Fruit fly (Drosophila melanogaster) whole organism, embryonic: ENCODE data around the gene CG15034.
A peak's percentile ranks its signal among the peaks of the same experiment; 100 is the strongest.

Experiments
- Asciz ChIP-seq: fragments of 200-800 bp; sonication (Bioruptor generic); optimal IDR thresholded peaks from 2 replicates; lab custom pipeline; 2017; ENCODE audit warnings: missing biosample characterization, mild to moderate bottlenecking, missing genetic modification characterization, missing genetic modification reagents
- Blimp-1 ChIP-seq: fragments of 200-800 bp; sonication (Bioruptor generic); optimal IDR thresholded peaks from 3 replicates; lab custom pipeline; 2018; ENCODE audit warnings: missing biosample characterization, missing genetic modification characterization, mild to moderate bottlenecking, moderate library complexity, missing genetic modification reagents
- Bteb2 ChIP-seq: fragments of 200-800 bp; sonication (Bioruptor generic); optimal IDR thresholded peaks from 2 replicates; lab custom pipeline; 2016; ENCODE audit warnings: missing biosample characterization, missing genetic modification characterization
- CG10321 ChIP-seq: fragments of 200-800 bp; sonication (Bioruptor generic); IDR thresholded peaks from 2 replicates; pipeline ENCODE4 v1.3.6; 2022; ENCODE audit warnings: missing biosample characterization, missing genetic modification characterization
- CG11560 ChIP-seq: fragments of 200-800 bp; sonication (Bioruptor generic); IDR thresholded peaks from 3 replicates; pipeline ENCODE4 v1.3.6; 2022; ENCODE audit warnings: missing biosample characterization, missing genetic modification characterization
- CG12155 ChIP-seq: fragments of 200-800 bp; sonication (Bioruptor generic); optimal IDR thresholded peaks from 3 replicates; lab custom pipeline; 2016; ENCODE audit warnings: missing biosample characterization, missing genetic modification characterization
- CG12299 ChIP-seq: fragments of 200-800 bp; sonication (Bioruptor generic); optimal IDR thresholded peaks from 2 replicates; lab custom pipeline; 2018; ENCODE audit warnings: missing biosample characterization, mild to moderate bottlenecking, missing genetic modification characterization
- CG13296 ChIP-seq: fragments of 200-800 bp; sonication (Bioruptor generic); optimal IDR thresholded peaks from 3 replicates; lab custom pipeline; 2018; ENCODE audit warnings: missing biosample characterization, mild to moderate bottlenecking, missing genetic modification characterization
- CG17359 ChIP-seq: fragments of 200-800 bp; sonication (Bioruptor generic); optimal IDR thresholded peaks from 3 replicates; lab custom pipeline; 2018; ENCODE audit warnings: missing biosample characterization, mild to moderate bottlenecking, missing genetic modification characterization, moderate library complexity
- CG17568 ChIP-seq: fragments of 200-800 bp; sonication (Bioruptor generic); optimal IDR thresholded peaks from 2 replicates; lab custom pipeline; 2018; ENCODE audit warnings: missing biosample characterization, mild to moderate bottlenecking, missing genetic modification characterization, moderate library complexity
- CG17802 ChIP-seq: fragments of 200-800 bp; sonication (Bioruptor generic); optimal IDR thresholded peaks from 2 replicates; lab custom pipeline; 2018; ENCODE audit warnings: missing biosample characterization, mild to moderate bottlenecking, missing genetic modification characterization, moderate library complexity
- CG17829 ChIP-seq: fragments of 200-800 bp; optimal IDR thresholded peaks from 2 replicates; lab custom pipeline; 2019; ENCODE audit warnings: missing biosample characterization, mild to moderate bottlenecking, missing genetic modification characterization, moderate library complexity
- CG30020 ChIP-seq: fragments of 200-800 bp; optimal IDR thresholded peaks from 2 replicates; lab custom pipeline; 2019; ENCODE audit warnings: missing biosample characterization, mild to moderate bottlenecking, missing genetic modification characterization, moderate library complexity
- CG34224 ChIP-seq: fragments of 200-800 bp; sonication (Bioruptor generic); IDR thresholded peaks from 3 replicates; pipeline ENCODE4 v1.3.6; 2022; ENCODE audit warnings: missing biosample characterization, missing genetic modification characterization; ENCODE audit not compliant: partially characterized antibody
- CG3726 ChIP-seq: fragments of 200-800 bp; sonication (Bioruptor generic); IDR thresholded peaks from 3 replicates; pipeline ENCODE4, ENCODE4 v1.3.6; 2022; ENCODE audit warnings: missing biosample characterization, missing genetic modification characterization
- CG4404 ChIP-seq: fragments of 200-800 bp; sonication (Bioruptor generic); IDR thresholded peaks from 2 replicates; pipeline ENCODE4 v1.3.6; 2022; ENCODE audit warnings: missing biosample characterization, missing genetic modification characterization
- CG6254 ChIP-seq: fragments of 200-800 bp; sonication (Bioruptor generic); optimal IDR thresholded peaks from 3 replicates; lab custom pipeline; 2017; ENCODE audit warnings: mild to moderate bottlenecking, missing biosample characterization, missing genetic modification reagents, missing genetic modification characterization
- CG6689 ChIP-seq: fragments of 200-800 bp; sonication (Bioruptor generic); IDR thresholded peaks from 2 replicates; pipeline ENCODE4 v1.3.6; 2022; ENCODE audit warnings: missing biosample characterization, missing genetic modification characterization
- CG7357 ChIP-seq: fragments of 200-800 bp; sonication (Bioruptor generic); IDR thresholded peaks from 3 replicates; pipeline ENCODE4 v1.3.6; 2022; ENCODE audit warnings: missing biosample characterization, missing genetic modification characterization
- CHES-1-like ChIP-seq: fragments of 200-800 bp; sonication (Bioruptor generic); optimal IDR thresholded peaks from 2 replicates; lab custom pipeline; 2016; ENCODE audit warnings: missing biosample characterization, missing genetic modification characterization
- Dad ChIP-seq: fragments of 200-800 bp; sonication (Bioruptor generic); optimal IDR thresholded peaks from 3 replicates; lab custom pipeline; 2016; ENCODE audit warnings: missing biosample characterization, missing genetic modification characterization
- GATAe ChIP-seq: fragments of 200-800 bp; sonication (Bioruptor generic); conservative IDR thresholded peaks from 2 replicates; pipeline ENCODE4 v1.3.6; 2022; ENCODE audit warnings: missing biosample characterization, missing genetic modification characterization
- Gug ChIP-seq: fragments of 200-800 bp; sonication (Bioruptor generic); IDR thresholded peaks from 4 replicates; pipeline ENCODE4 v1.3.6; 2022; ENCODE audit warnings: missing biosample characterization, missing genetic modification characterization
- HHEX ChIP-seq: fragments of 200-800 bp; sonication (Bioruptor generic); optimal IDR thresholded peaks from 3 replicates; lab custom pipeline; 2017; ENCODE audit warnings: missing biosample characterization, mild to moderate bottlenecking, missing genetic modification characterization, missing genetic modification reagents
- HmgZ ChIP-seq: fragments of 200-800 bp; sonication (Bioruptor generic); optimal IDR thresholded peaks from 2 replicates; lab custom pipeline; 2018; ENCODE audit warnings: missing biosample characterization, mild to moderate bottlenecking, missing genetic modification characterization
- Rfx ChIP-seq: fragments of 200-800 bp; sonication (Bioruptor generic); IDR thresholded peaks from 2 replicates; pipeline ENCODE4 v1.3.6; 2022; ENCODE audit warnings: missing biosample characterization, missing genetic modification characterization
- Spps ChIP-seq: fragments of 200-800 bp; sonication (Bioruptor generic); optimal IDR thresholded peaks from 2 replicates; lab custom pipeline; 2018; ENCODE audit warnings: missing biosample characterization, mild to moderate bottlenecking, missing genetic modification characterization
- Sry-δ ChIP-seq: fragments of 200-800 bp; sonication (Bioruptor generic); optimal IDR thresholded peaks from 2 replicates; lab custom pipeline; 2016; ENCODE audit warnings: missing biosample characterization, missing genetic modification characterization
- bowl ChIP-seq: fragments of 200-800 bp; sonication (Bioruptor generic); IDR thresholded peaks from 2 replicates; pipeline ENCODE4 v1.3.6; 2022; ENCODE audit warnings: missing biosample characterization, missing genetic modification characterization
- crc ChIP-seq: fragments of 200-800 bp; sonication (Bioruptor generic); optimal IDR thresholded peaks from 2 replicates; lab custom pipeline; 2016; ENCODE audit warnings: missing biosample characterization, missing genetic modification characterization
- crol ChIP-seq: fragments of 200-800 bp; sonication (Bioruptor generic); IDR thresholded peaks from 2 replicates; pipeline ENCODE4 v1.3.6; 2022; ENCODE audit warnings: missing biosample characterization, missing genetic modification characterization
- dan ChIP-seq: fragments of 200-800 bp; sonication (Bioruptor generic); IDR thresholded peaks from 2 replicates; pipeline ENCODE4 v1.3.6; 2022; ENCODE audit warnings: missing biosample characterization, missing genetic modification characterization
- gcm ChIP-seq: fragments of 200-800 bp; sonication (Bioruptor generic); optimal IDR thresholded peaks from 2 replicates; lab custom pipeline; 2019; ENCODE audit warnings: missing biosample characterization, mild to moderate bottlenecking, missing genetic modification characterization, moderate library complexity
- ham ChIP-seq: fragments of 200-800 bp; sonication (Bioruptor generic); IDR thresholded peaks from 2 replicates; pipeline ENCODE4 v1.3.6; 2022; ENCODE audit warnings: missing biosample characterization, missing genetic modification characterization
- hth ChIP-seq: fragments of >200 bp; optimal IDR thresholded peaks from 2 replicates; lab custom pipeline; 2017; ENCODE audit warnings: inconsistent platforms
- kah ChIP-seq: fragments of 200-800 bp; sonication (Bioruptor generic); optimal IDR thresholded peaks from 2 replicates; lab custom pipeline; 2018; ENCODE audit warnings: missing biosample characterization, mild to moderate bottlenecking, missing genetic modification characterization
- lab ChIP-seq: fragments of 200-800 bp; sonication (Bioruptor generic); optimal IDR thresholded peaks from 3 replicates; lab custom pipeline; 2017; ENCODE audit warnings: missing biosample characterization, missing genetic modification characterization, mild to moderate bottlenecking, moderate library complexity, missing genetic modification reagents
- lilli ChIP-seq: fragments of 200-800 bp; sonication (Bioruptor generic); optimal IDR thresholded peaks from 3 replicates; lab custom pipeline; 2016; ENCODE audit warnings: missing biosample characterization, missing genetic modification characterization
- luna ChIP-seq: fragments of 200-800 bp; sonication (Bioruptor generic); optimal IDR thresholded peaks from 2 replicates; lab custom pipeline; 2016; ENCODE audit warnings: missing biosample characterization, missing genetic modification characterization
- org-1 ChIP-seq: fragments of 200-800 bp; sonication (Bioruptor generic); optimal IDR thresholded peaks from 2 replicates; lab custom pipeline; 2017; ENCODE audit warnings: missing biosample characterization, missing genetic modification characterization
- psq ChIP-seq: fragments of 200-800 bp; sonication (Bioruptor generic); optimal IDR thresholded peaks from 2 replicates; lab custom pipeline; 2017; ENCODE audit warnings: missing biosample characterization, missing genetic modification characterization
- sc ChIP-seq, 3 experiments: fragments of >200 bp in 2 of 3; fragments of 200-800 bp in 1 of 3; sonication (Bioruptor generic) in 1 of 3; optimal IDR thresholded peaks; 2 replicates in 2 of 3; 3 replicates in 1 of 3; lab custom pipeline; 2017; ENCODE audit warnings: mild to moderate bottlenecking in 1 of 3, missing biosample characterization in 1 of 3, missing genetic modification characterization in 1 of 3, missing genetic modification reagents in 1 of 3
- sqz ChIP-seq: fragments of 200-800 bp; sonication (Bioruptor generic); optimal IDR thresholded peaks from 3 replicates; lab custom pipeline; 2018; ENCODE audit warnings: missing biosample characterization, mild to moderate bottlenecking, missing genetic modification characterization
- stc ChIP-seq: fragments of 200-800 bp; sonication (Bioruptor generic); IDR thresholded peaks from 2 replicates; pipeline ENCODE4 v1.3.6; 2022; ENCODE audit warnings: missing biosample characterization, missing genetic modification characterization
- tgo ChIP-seq: fragments of 200-800 bp; sonication (Bioruptor generic); IDR thresholded peaks from 3 replicates; pipeline ENCODE4 v1.3.6; 2022; ENCODE audit warnings: missing biosample characterization, missing genetic modification characterization
- trem ChIP-seq: fragments of 200-800 bp; optimal IDR thresholded peaks from 3 replicates; lab custom pipeline; 2019; ENCODE audit warnings: missing biosample characterization, mild to moderate bottlenecking, missing genetic modification characterization, moderate library complexity
- vfl ChIP-seq: fragments of 200-800 bp; sonication (Bioruptor generic); optimal IDR thresholded peaks from 2 replicates; lab custom pipeline; 2016; ENCODE audit warnings: missing biosample characterization, missing genetic modification characterization
- vnd ChIP-seq: fragments of 200-800 bp; sonication (Bioruptor generic); IDR thresholded peaks from 3 replicates; pipeline ENCODE4 v1.3.6; 2022; ENCODE audit warnings: missing biosample characterization, missing genetic modification characterization; ENCODE audit not compliant: partially characterized antibody

Gene CG15034

dm6 chrX:7336962-7337844 lies 10.1 kb downstream of the CG15034 start, which contains the start of gene CBP (continued):
- peak; percentile 99 for TF ChIP-seq Spps (tag; lab: Kevin White, UChicago)
- no peak for TF ChIP-seq sc (optimal IDR thresholded peaks at IDR 0.05; lab: Kevin White, UChicago)
- peak; percentile 99 for TF ChIP-seq sc (GFP tag; optimal IDR thresholded peaks at IDR 0.05; lab: Kevin White, UChicago)
- peak; percentile 67 for TF ChIP-seq Sry-δ (GFP tag; lab: Kevin White, UChicago)
- TF ChIP-seq CHES-1-like = peak; percentile 94
- peak; percentile 96 for TF ChIP-seq sqz (GFP tag; lab: Kevin White, UChicago)
- TF ChIP-seq CG13296 (GFP tag; lab: Kevin White, UChicago) = peak; percentile 97
- TF ChIP-seq dan (GFP tag; lab: Robert Waterston, UW) = peak; percentile 89; the same call in 1 of the 2 replicates
- peak; percentile 93 for TF ChIP-seq CG17802 (tag; lab: Kevin White, UChicago)
- peak; percentile 78; the same call in 2 of the 3 replicates for TF ChIP-seq CG11560 (tag; lab: Robert Waterston, UW)
- peak; percentile 95 for TF ChIP-seq crol (GFP tag; lab: Robert Waterston, UW)
- peak; percentile 91 for TF ChIP-seq vfl (GFP tag; lab: Kevin White, UChicago)
- TF ChIP-seq CG17829 (tag; lab: Kevin White, UChicago) = peak; percentile 99
- peak; percentile 94 for TF ChIP-seq tgo (GFP tag; lab: Robert Waterston, UW)
- peak; percentile 93 for TF ChIP-seq Rfx (GFP tag; lab: Robert Waterston, UW)
- TF ChIP-seq CG6689 = peak; percentile 96
- peak; percentile 90 for TF ChIP-seq CG7357 (GFP tag; lab: Robert Waterston, UW)
- peak; percentile 57 for TF ChIP-seq GATAe
- peak; percentile 96 for TF ChIP-seq lilli (GFP tag; lab: Kevin White, UChicago)
- TF ChIP-seq Blimp-1 = peak; percentile 97
- peak; percentile 99 for TF ChIP-seq CG17359
- peak; percentile 93 for TF ChIP-seq CG4404 (GFP tag; lab: Robert Waterston, UW)
- peak; percentile 95 for TF ChIP-seq CG3726
- peak; percentile 92 for TF ChIP-seq luna
- TF ChIP-seq lab (GFP tag; lab: Kevin White, UChicago) = peak; percentile 98
- TF ChIP-seq HmgZ = peak; percentile 98
- TF ChIP-seq org-1 (GFP tag; lab: Kevin White, UChicago) = peak; percentile 98
- peak; percentile 97 for TF ChIP-seq stc (GFP tag; lab: Robert Waterston, UW)
- peak; percentile 97 for TF ChIP-seq CG6254 (GFP tag; lab: Kevin White, UChicago)
- TF ChIP-seq CG34224 (GFP tag; lab: Robert Waterston, UW) = no peak
- TF ChIP-seq kah (GFP tag; lab: Kevin White, UChicago) = peak; percentile 95
- peak; percentile 96 for TF ChIP-seq crc (GFP tag; lab: Kevin White, UChicago)
- peak; percentile 98 for TF ChIP-seq Asciz (GFP tag; lab: Kevin White, UChicago)
- peak; percentile 84 for TF ChIP-seq CG30020
- TF ChIP-seq psq = peak; percentile 96
- TF ChIP-seq CG12299 = peak; percentile 97
- no peak for TF ChIP-seq vnd (GFP tag; lab: Robert Waterston, UW)
- TF ChIP-seq CG17568 (GFP tag; lab: Kevin White, UChicago) = peak; percentile 97
- TF ChIP-seq gcm (GFP tag; lab: Kevin White, UChicago) = peak; percentile 99
- peak; percentile 93 for TF ChIP-seq Gug (GFP tag; lab: Robert Waterston, UW)
- TF ChIP-seq trem = peak; percentile 97
- TF ChIP-seq CG10321 (GFP tag; lab: Robert Waterston, UW) = peak; percentile 76
- peak; percentile 76 for TF ChIP-seq ham
- peak; percentile 95 for TF ChIP-seq Dad (GFP tag; lab: Kevin White, UChicago)
- no peak for TF ChIP-seq hth (lab: Kevin White, UChicago)
- TF ChIP-seq Bteb2 (GFP tag; lab: Kevin White, UChicago) = peak; percentile 94
- TF ChIP-seq HHEX = peak; percentile 97
- TF ChIP-seq bowl (GFP tag; lab: Robert Waterston, UW) = peak; percentile 90
- TF ChIP-seq CG12155 (GFP tag; lab: Kevin White, UChicago) = peak; percentile 93
